Worm (Caenorhabditis elegans): ENCODE data around the gene C07E3.4.

The C07E3.4 gene

DNA sequence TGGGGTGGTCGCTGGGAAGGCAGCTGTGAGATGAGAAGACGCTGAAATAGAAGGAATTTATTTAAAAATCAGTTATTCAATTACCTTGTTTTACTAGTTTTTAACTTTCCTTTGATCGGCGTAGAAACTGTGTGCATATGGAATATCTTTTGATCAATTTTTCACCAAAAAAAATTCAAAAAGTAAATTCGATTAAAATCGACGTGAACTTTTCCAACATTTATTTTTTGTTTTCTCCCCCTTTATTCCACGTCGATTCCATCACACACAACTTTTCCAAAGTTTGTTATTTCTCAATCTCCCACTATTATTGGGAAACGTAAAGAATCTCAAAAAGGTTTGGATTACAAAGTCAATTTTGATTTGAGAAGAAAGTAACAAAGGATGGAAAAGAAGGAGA is at the start of gene C07E3.4:
TSS of gene C07E3.4 (plus strand) at position 301 of the 400 bp plus-strand sequence.
- no peak for TF ChIP-seq skn-1 (tag; optimal IDR thresholded peaks at IDR 0.05)
- TF ChIP-seq elt-3 (tag; optimal IDR thresholded peaks at IDR 0.05), result no peak
- TF ChIP-seq C34F6.9 (tag; optimal IDR thresholded peaks at IDR 0.05), result no peak
- no peak for TF ChIP-seq nhr-23 (tag; optimal IDR thresholded peaks at IDR 0.05)
- TF ChIP-seq peb-1 (tag; optimal IDR thresholded peaks at IDR 0.05), result no peak
- TF ChIP-seq ceh-82 (tag; optimal IDR thresholded peaks at IDR 0.05), result no peak
- no peak for TF ChIP-seq sma-9 (GFP tag; optimal IDR thresholded peaks at IDR 0.05)
- no peak for TF ChIP-seq sma-9 (tag; optimal IDR thresholded peaks at IDR 0.05)
- no peak for TF ChIP-seq sma-3 (GFP tag; optimal IDR thresholded peaks at IDR 0.05)
- no peak for TF ChIP-seq snpc-4 (tag; optimal IDR thresholded peaks at IDR 0.05)
- TF ChIP-seq unc-62 (GFP tag; optimal IDR thresholded peaks at IDR 0.05), result no peak

DNA sequence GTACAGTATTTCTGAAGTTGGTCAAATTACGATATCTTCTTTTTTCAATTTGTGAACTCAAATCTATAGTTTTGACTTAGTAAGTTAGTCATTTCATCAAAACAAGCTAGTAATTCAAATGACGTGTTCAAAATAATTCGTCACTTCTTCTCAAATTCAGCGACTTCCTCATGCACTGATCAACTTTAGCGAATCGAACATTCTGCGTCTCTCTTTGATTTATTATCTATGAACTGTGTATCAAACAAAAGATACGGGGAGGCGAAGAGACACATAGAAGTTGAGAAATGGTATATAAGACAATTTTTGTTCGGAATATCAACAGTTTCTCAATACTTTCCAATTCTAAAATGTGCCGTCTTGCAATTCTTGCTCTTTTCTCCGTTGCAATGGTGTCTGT is 48.6 kb upstream of the C07E3.4 start, which contains the start of gene srlf-34:
TSS of gene srlf-34 (plus strand) at position 321 of the 400 bp plus-strand sequence.
- TF ChIP-seq gmeb-1 (tag; optimal IDR thresholded peaks at IDR 0.05) (no peak), egl-27 (tag; optimal IDR thresholded peaks at IDR 0.05) (peak; percentile 6), nhr-129 (tag; optimal IDR thresholded peaks at IDR 0.05) (no peak), elt-1 (tag; optimal IDR thresholded peaks at IDR 0.05) (no peak), sma-9 (GFP tag; optimal IDR thresholded peaks at IDR 0.05) (no peak), sma-9 (tag; optimal IDR thresholded peaks at IDR 0.05) (no peak), sma-3 (GFP tag; optimal IDR thresholded peaks at IDR 0.05) (peak; percentile 84), Y55F3AM.14 (GFP tag; optimal IDR thresholded peaks at IDR 0.05) (no peak)

DNA sequence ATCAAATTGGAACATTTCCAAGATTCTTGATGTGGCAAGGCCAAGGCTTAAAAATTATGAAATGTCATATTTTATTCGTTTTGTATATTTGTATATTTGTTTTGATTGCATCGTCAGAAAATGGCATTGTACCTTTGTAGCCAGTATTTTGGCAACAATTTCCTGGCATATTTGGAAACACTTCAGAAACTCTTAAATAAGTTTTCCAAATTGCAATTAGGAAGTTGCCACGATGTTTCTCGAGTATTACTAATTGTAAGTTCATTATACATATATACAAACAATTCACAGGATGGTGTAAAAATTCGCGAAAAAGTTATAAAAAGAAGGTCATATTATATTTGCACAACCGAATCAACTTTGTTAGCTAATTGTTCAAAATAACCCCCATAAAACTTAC is 45.3 kb upstream of the C07E3.4 start, which contains the start of gene idpp-8:
TSS of gene idpp-8 (plus strand) at position 301 of the 400 bp plus-strand sequence.
- TF ChIP-seq nhr-11 (tag; optimal IDR thresholded peaks at IDR 0.05), result no peak
- TF ChIP-seq nhr-237 (tag; optimal IDR thresholded peaks at IDR 0.05), result no peak
- no peak for TF ChIP-seq fos-1 (tag; optimal IDR thresholded peaks at IDR 0.05)
- TF ChIP-seq crh-2 (tag; optimal IDR thresholded peaks at IDR 0.05), result no peak
- no peak for TF ChIP-seq mdl-1 (tag; optimal IDR thresholded peaks at IDR 0.05)
- TF ChIP-seq R02D3.7 (tag; optimal IDR thresholded peaks at IDR 0.05), result no peak
- TF ChIP-seq egl-27 (tag; optimal IDR thresholded peaks at IDR 0.05), result no peak
- TF ChIP-seq ztf-4 (tag; optimal IDR thresholded peaks at IDR 0.05), result no peak
- no peak for TF ChIP-seq unc-62 (GFP tag; optimal IDR thresholded peaks at IDR 0.05)
- TF ChIP-seq elt-3 (tag; optimal IDR thresholded peaks at IDR 0.05), result no peak
- no peak for TF ChIP-seq lin-11 (tag; optimal IDR thresholded peaks at IDR 0.05)
- TF ChIP-seq elt-1 (tag; optimal IDR thresholded peaks at IDR 0.05), result no peak
- TF ChIP-seq lin-13 (GFP tag; optimal IDR thresholded peaks at IDR 0.05), result no peak
- no peak for TF ChIP-seq F13H6.1 (tag; optimal IDR thresholded peaks at IDR 0.05)
- TF ChIP-seq Y55F3AM.14 (GFP tag; optimal IDR thresholded peaks at IDR 0.05), result no peak

DNA sequence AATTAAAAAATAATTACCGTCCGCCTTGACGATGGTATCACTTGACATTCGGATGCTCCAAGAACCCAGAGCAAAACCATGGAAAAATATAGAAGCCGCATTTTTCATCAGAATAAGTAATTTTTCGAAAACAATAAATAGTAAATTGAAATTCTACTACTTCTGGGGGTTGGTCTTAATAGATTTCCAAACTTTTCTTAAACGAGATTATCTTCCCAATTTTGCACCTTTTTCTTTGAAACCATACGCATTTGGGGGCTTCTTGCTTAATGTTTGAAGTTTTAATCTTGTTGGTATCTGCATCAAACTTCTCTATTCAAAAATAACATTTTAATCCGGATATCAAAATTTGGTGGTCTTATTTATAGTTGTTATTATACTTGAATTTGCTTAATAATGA is 44.5 kb upstream of the C07E3.4 start, which contains the start of gene gcy-5:
TSS of gene gcy-5 (minus strand) at position 101 of the 400 bp plus-strand sequence.
- TF ChIP-seq sma-9 (GFP tag; optimal IDR thresholded peaks at IDR 0.05) (no peak), sma-9 (tag; optimal IDR thresholded peaks at IDR 0.05) (no peak), sem-4 (tag; optimal IDR thresholded peaks at IDR 0.05) (no peak), R02D3.7 (tag; optimal IDR thresholded peaks at IDR 0.05) (no peak), lsy-2 (tag; optimal IDR thresholded peaks at IDR 0.05) (no peak), nhr-10 (tag; optimal IDR thresholded peaks at IDR 0.05) (no peak), alr-1 (tag; optimal IDR thresholded peaks at IDR 0.05) (no peak), nhr-129 (tag; optimal IDR thresholded peaks at IDR 0.05) (no peak), dmd-4 (tag; optimal IDR thresholded peaks at IDR 0.05) (no peak), fos-1 (tag; optimal IDR thresholded peaks at IDR 0.05) (no peak), nhr-23 (tag; optimal IDR thresholded peaks at IDR 0.05) (no peak), peb-1 (tag; optimal IDR thresholded peaks at IDR 0.05) (no peak), ztf-4 (tag; optimal IDR thresholded peaks at IDR 0.05) (no peak), ZK546.5 (tag; optimal IDR thresholded peaks at IDR 0.05) (no peak), ztf-1 (GFP tag; conservative IDR thresholded peaks at IDR 0.05) (no peak), nhr-6 (tag; optimal IDR thresholded peaks at IDR 0.05) (no peak), unc-39 (tag; optimal IDR thresholded peaks at IDR 0.05) (no peak)

DNA sequence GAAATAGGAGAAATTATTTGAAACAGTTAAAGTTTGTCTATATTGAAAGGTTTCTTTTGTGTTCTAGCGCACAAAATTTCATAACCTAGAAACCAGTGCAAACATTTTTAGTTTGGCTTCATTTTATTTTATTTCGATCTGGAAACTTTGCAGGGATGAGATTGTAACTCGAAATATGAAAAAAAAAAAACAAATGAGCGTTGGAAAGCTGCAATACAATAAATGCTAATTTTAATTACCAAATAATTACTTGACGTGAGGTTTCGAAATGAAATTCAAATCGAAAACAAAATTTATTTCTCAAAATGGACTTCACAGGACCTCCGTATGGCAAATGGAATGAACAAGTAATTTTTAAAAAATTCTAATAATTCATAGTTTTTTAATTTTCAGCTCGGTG is 43.6 kb upstream of the C07E3.4 start, which contains the start of gene M02G9.4:
TSS of gene M02G9.4 (plus strand) at position 301 of the 400 bp plus-strand sequence.
- TF ChIP-seq lin-11 (tag; optimal IDR thresholded peaks at IDR 0.05) (no peak), lsy-2 (tag; optimal IDR thresholded peaks at IDR 0.05) (no peak), unc-55 (GFP tag; optimal IDR thresholded peaks at IDR 0.05) (no peak), ceh-82 (tag; optimal IDR thresholded peaks at IDR 0.05) (no peak), C34F6.9 (tag; optimal IDR thresholded peaks at IDR 0.05) (no peak), alr-1 (tag; optimal IDR thresholded peaks at IDR 0.05) (no peak), zag-1 (tag; optimal IDR thresholded peaks at IDR 0.05) (no peak), F13H6.1 (tag; optimal IDR thresholded peaks at IDR 0.05) (no peak), nhr-23 (tag; optimal IDR thresholded peaks at IDR 0.05) (no peak), ztf-1 (GFP tag; conservative IDR thresholded peaks at IDR 0.05) (no peak), Y55F3AM.14 (GFP tag; optimal IDR thresholded peaks at IDR 0.05) (no peak), snpc-4 (tag; optimal IDR thresholded peaks at IDR 0.05) (no peak), peb-1 (tag; optimal IDR thresholded peaks at IDR 0.05) (no peak), nhr-77 (tag; optimal IDR thresholded peaks at IDR 0.05) (no peak)
